Fruit fly (Drosophila melanogaster): ENCODE measurements around the gene grp.

grp gene

DNA sequence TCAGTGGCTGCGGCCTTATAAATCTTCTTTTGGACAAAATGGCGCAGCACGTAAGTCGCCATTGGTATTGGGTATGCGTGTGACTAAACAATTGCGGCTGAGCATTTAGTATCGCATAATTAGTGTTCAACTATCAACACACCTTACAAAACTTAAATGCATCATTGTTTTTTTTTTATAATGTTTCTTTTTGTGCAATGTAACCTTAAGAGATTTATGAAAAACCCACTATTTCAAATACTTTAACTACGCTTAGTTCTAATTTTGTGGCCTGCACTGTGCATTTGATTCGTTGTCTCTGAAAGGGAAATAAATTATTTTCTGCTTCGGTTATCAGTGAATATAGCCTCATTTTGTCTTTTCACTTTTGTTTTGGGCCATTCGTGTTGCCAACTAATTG lies 35.9 kb upstream of the grp start (continued):
- peak; percentile 68 for TF ChIP-seq Meics (GFP tag; optimal IDR thresholded peaks at IDR 0.05)
- no peak for TF ChIP-seq hbn (GFP tag; IDR thresholded peaks at IDR 0.05; ENCODE audit: partially characterized antibody)
- no peak for TF ChIP-seq dati (GFP tag; IDR thresholded peaks at IDR 0.05)
- no peak for TF ChIP-seq sr (GFP tag; IDR thresholded peaks at IDR 0.05)
- TF ChIP-seq CG8359 (GFP tag; optimal IDR thresholded peaks at IDR 0.05; ENCODE audit: borderline replicate concordance) = peak; percentile 21
- TF ChIP-seq oc (tag; optimal IDR thresholded peaks at IDR 0.05) = peak; percentile 56
- TF ChIP-seq chn (GFP tag; optimal IDR thresholded peaks at IDR 0.05) = peak; percentile 10
- TF ChIP-seq zfh1 (GFP tag; IDR thresholded peaks at IDR 0.05) = peak; percentile 51; the same call in 1 of the 3 replicates
- TF ChIP-seq Ssrp (tag; optimal IDR thresholded peaks at IDR 0.05) = peak; percentile 41
- TF ChIP-seq lola (GFP tag; optimal IDR thresholded peaks at IDR 0.05) = peak in 1 of 3 experiments; percentile 47
- TF ChIP-seq MESR4 (GFP tag; optimal IDR thresholded peaks at IDR 0.05) = no peak
- TF ChIP-seq CG12299 (tag; optimal IDR thresholded peaks at IDR 0.05) = no peak
- TF ChIP-seq Hr39 (optimal IDR thresholded peaks at IDR 0.05) = no peak
- TF ChIP-seq Nf-YB (GFP tag; optimal IDR thresholded peaks at IDR 0.05) = peak; percentile 38
- peak; percentile 60 for TF ChIP-seq cwo (GFP tag; optimal IDR thresholded peaks at IDR 0.05)
- peak; percentile 61 for TF ChIP-seq Fer1 (GFP tag; optimal IDR thresholded peaks at IDR 0.05)
- TF ChIP-seq CG4707 (GFP tag; optimal IDR thresholded peaks at IDR 0.05) = no peak
- TF ChIP-seq CG14860 (GFP tag; IDR thresholded peaks at IDR 0.05; ENCODE audit: partially characterized antibody) = no peak
- peak; percentile 42 for TF ChIP-seq Side (GFP tag; optimal IDR thresholded peaks at IDR 0.05)
- no peak for TF ChIP-seq CG9876 (GFP tag; optimal IDR thresholded peaks at IDR 0.05)
- peak; percentile 35 for TF ChIP-seq sisA (GFP tag; IDR thresholded peaks at IDR 0.05)
- TF ChIP-seq pan (optimal IDR thresholded peaks at IDR 0.05) = no peak
- TF ChIP-seq pan (GFP tag; optimal IDR thresholded peaks at IDR 0.05 in 1 of 2, IDR thresholded peaks at IDR 0.05 in 1 of 2) = peak in 1 of 2 experiments; percentile 71
- no peak for TF ChIP-seq CG17612 (GFP tag; IDR thresholded peaks at IDR 0.05)
- peak; percentile 38; the same call in 1 of the 2 replicates for TF ChIP-seq ara (GFP tag; IDR thresholded peaks at IDR 0.05)
- TF ChIP-seq Myb (GFP tag; optimal IDR thresholded peaks at IDR 0.05) = peak; percentile 53
- peak; percentile 85 for TF ChIP-seq CG11696 (GFP tag; IDR thresholded peaks at IDR 0.05)
- no peak for TF ChIP-seq abd-A (tag; optimal IDR thresholded peaks at IDR 0.05)
- no peak for TF ChIP-seq CG34224 (GFP tag; IDR thresholded peaks at IDR 0.05; ENCODE audit: partially characterized antibody)
- no peak for TF ChIP-seq C15 (GFP tag; IDR thresholded peaks at IDR 0.05)
- TF ChIP-seq hb (GFP tag; IDR thresholded peaks at IDR 0.05; ENCODE audit: partially characterized antibody) = no peak
- peak; percentile 56 for TF ChIP-seq CG1603 (tag; optimal IDR thresholded peaks at IDR 0.05)
- TF ChIP-seq NC2β (GFP tag; optimal IDR thresholded peaks at IDR 0.05) = peak; percentile 19
- TF ChIP-seq CG10209 (GFP tag; optimal IDR thresholded peaks at IDR 0.05) = peak; percentile 48
- no peak for TF ChIP-seq Doc3 (GFP tag; IDR thresholded peaks at IDR 0.05; ENCODE audit: partially characterized antibody)
- no peak for TF ChIP-seq CG17186 (GFP tag; optimal IDR thresholded peaks at IDR 0.05)
- no peak; the same call in 1 of the 2 replicates for TF ChIP-seq Atf6 (GFP tag; IDR thresholded peaks at IDR 0.05)
- TF ChIP-seq ems (GFP tag; optimal IDR thresholded peaks at IDR 0.05) = no peak
- TF ChIP-seq Xbp1 (GFP tag; optimal IDR thresholded peaks at IDR 0.05) = peak; percentile 58
- peak; percentile 51 for TF ChIP-seq dmrt11E (tag; optimal IDR thresholded peaks at IDR 0.05)
- TF ChIP-seq seq (GFP tag; IDR thresholded peaks at IDR 0.05) = peak; percentile 36; the same call in 1 of the 2 replicates
- TF ChIP-seq disco-r (GFP tag; optimal IDR thresholded peaks at IDR 0.05) = peak; percentile 21
- TF ChIP-seq Mrtf (GFP tag; IDR thresholded peaks at IDR 0.05) = 0 out of 3 replicates have a peak, but pooled peaks have one; percentile 58
- no peak for TF ChIP-seq lbe (GFP tag; optimal IDR thresholded peaks at IDR 0.05)
- TF ChIP-seq bsh (GFP tag; optimal IDR thresholded peaks at IDR 0.05) = peak; percentile 14 to 68
- TF ChIP-seq vnd (GFP tag; IDR thresholded peaks at IDR 0.05; ENCODE audit: partially characterized antibody) = no peak
- no peak for TF ChIP-seq sima (GFP tag; optimal IDR thresholded peaks at IDR 0.05)
- peak; percentile 15 for TF ChIP-seq Fer2 (tag; optimal IDR thresholded peaks at IDR 0.05)
- no peak for TF ChIP-seq CG3163 (GFP tag; optimal IDR thresholded peaks at IDR 0.05)
- TF ChIP-seq Chrac-16 (GFP tag; optimal IDR thresholded peaks at IDR 0.05) = peak; percentile 54
